Worm (Caenorhabditis elegans): ENCODE results near the gene B0024.13.

Gene B0024.13

ce11 chrV:10333843-10334242 is 13.3 kb downstream of the B0024.13 start (continued):
- TF ChIP-seq hmg-20 (GFP tag; IDR thresholded peaks at IDR 0.05) (no peak), madf-8 (GFP tag; conservative IDR thresholded peaks at IDR 0.05) (no peak), dpff-1 (tag; optimal IDR thresholded peaks at IDR 0.05) (no peak)

ce11 chrV:10338305-10338992 is 17.9 kb downstream of the B0024.13 start, which contains the start of gene arx-2:
arx-2 (minus strand) TSS chrV:10338355.
- TF ChIP-seq nhr-80 (tag; optimal IDR thresholded peaks at IDR 0.05) (peak; percentile 7), hlh-26 (GFP tag; conservative IDR thresholded peaks at IDR 0.05) (no peak), xnd-1 (tag; optimal IDR thresholded peaks at IDR 0.05) (no peak), snpc-4 (GFP tag; optimal IDR thresholded peaks at IDR 0.05) (no peak), snpc-4 (tag; optimal IDR thresholded peaks at IDR 0.05) (peak in 1 of 4 experiments; percentile 15), F37B4.10 (GFP tag; IDR thresholded peaks at IDR 0.05) (no peak), lin-54 (GFP tag; optimal IDR thresholded peaks at IDR 0.05) (peak; percentile 32), atf-7 (tag; optimal IDR thresholded peaks at IDR 0.05) (no peak), hmg-1.2 (GFP tag; IDR thresholded peaks at IDR 0.05) (peak; percentile 43; the same call in 1 of the 2 replicates), F57C9.4 (tag; optimal IDR thresholded peaks at IDR 0.05) (no peak), snpc-1.1 (tag; optimal IDR thresholded peaks at IDR 0.05; ENCODE audit: insufficient read depth) (peak; percentile 17), C06A6.2 (GFP tag; conservative IDR thresholded peaks at IDR 0.05) (no peak), madf-10 (tag; optimal IDR thresholded peaks at IDR 0.05) (no peak), lsl-1 (GFP tag; optimal IDR thresholded peaks at IDR 0.05) (peak; percentile 5), lin-35 (GFP tag; optimal IDR thresholded peaks at IDR 0.05) (no peak), F33H1.4 (GFP tag; IDR thresholded peaks at IDR 0.05) (no peak), chd-7 (tag; optimal IDR thresholded peaks at IDR 0.05) (no peak), mcd-1 (GFP tag; IDR thresholded peaks at IDR 0.05) (peak; percentile 61), ztf-18 (tag; optimal IDR thresholded peaks at IDR 0.05) (peak; percentile 43), lag-1 (GFP tag; IDR thresholded peaks at IDR 0.05) (no peak), egl-44 (GFP tag; IDR thresholded peaks at IDR 0.05) (no peak), ztf-6 (GFP tag; IDR thresholded peaks at IDR 0.05) (no peak), F22D6.2 (tag; optimal IDR thresholded peaks at IDR 0.05) (no peak), unc-130 (GFP tag; optimal IDR thresholded peaks at IDR 0.05) (no peak), F23B12.7 (tag; optimal IDR thresholded peaks at IDR 0.05; ENCODE audit: insufficient read depth) (peak; percentile 38)

ce11 chrV:10339200-10339599 is 18.7 kb downstream of the B0024.13 start, which contains the start of gene K07C5.2:
K07C5.2 (plus strand) TSS chrV:10339500.
- TF ChIP-seq nfyb-1 (GFP tag; IDR thresholded peaks at IDR 0.05) (no peak), repo-1 (tag; optimal IDR thresholded peaks at IDR 0.05) (no peak), lag-1 (GFP tag; IDR thresholded peaks at IDR 0.05) (no peak), ztf-18 (tag; optimal IDR thresholded peaks at IDR 0.05) (no peak), sptf-2 (GFP tag; optimal IDR thresholded peaks at IDR 0.05) (no peak), pha-4 (tag; optimal IDR thresholded peaks at IDR 0.05) (no peak), mxl-1 (tag; optimal IDR thresholded peaks at IDR 0.05) (no peak), Y56A3A.18 (GFP tag; IDR thresholded peaks at IDR 0.05) (no peak)

ce11 chrV:10341905-10342328 is 21.4 kb downstream of the B0024.13 start, which contains the start of gene K07C5.13:
K07C5.13 (plus strand) TSS chrV:10342055.
- TF ChIP-seq let-607 (tag; optimal IDR thresholded peaks at IDR 0.05) (peak in 1 of 2 experiments; percentile 0), ceh-40 (GFP tag; IDR thresholded peaks at IDR 0.05) (0 out of 2 replicates have a peak, but pooled peaks have one; percentile 56), rcor-1 (GFP tag; IDR thresholded peaks at IDR 0.05) (peak; percentile 91), ztf-25 (GFP tag; IDR thresholded peaks at IDR 0.05) (0 out of 2 replicates have a peak, but pooled peaks have one; percentile 68), ztf-26 (tag; optimal IDR thresholded peaks at IDR 0.05) (peak; percentile 91), egrh-3 (GFP tag; IDR thresholded peaks at IDR 0.05) (peak; percentile 43), madf-8 (GFP tag; conservative IDR thresholded peaks at IDR 0.05) (peak; percentile 40; the same call in 1 of the 2 replicates), repo-1 (tag; optimal IDR thresholded peaks at IDR 0.05) (peak; percentile 83), attf-6 (GFP tag; IDR thresholded peaks at IDR 0.05) (peak; percentile 70), Y79H2A.3 (GFP tag; conservative IDR thresholded peaks at IDR 0.05) (peak; percentile 86), egl-18 (GFP tag; IDR thresholded peaks at IDR 0.05) (peak; percentile 82), tlf-1 (GFP tag; optimal IDR thresholded peaks at IDR 0.05) (peak; percentile 70), bed-1 (GFP tag; IDR thresholded peaks at IDR 0.05) (0 out of 2 replicates have a peak, but pooled peaks have one; percentile 51)
